3 fruit fly cellular contexts compared by ENCODE assay signal in the genomic region with DNA sequence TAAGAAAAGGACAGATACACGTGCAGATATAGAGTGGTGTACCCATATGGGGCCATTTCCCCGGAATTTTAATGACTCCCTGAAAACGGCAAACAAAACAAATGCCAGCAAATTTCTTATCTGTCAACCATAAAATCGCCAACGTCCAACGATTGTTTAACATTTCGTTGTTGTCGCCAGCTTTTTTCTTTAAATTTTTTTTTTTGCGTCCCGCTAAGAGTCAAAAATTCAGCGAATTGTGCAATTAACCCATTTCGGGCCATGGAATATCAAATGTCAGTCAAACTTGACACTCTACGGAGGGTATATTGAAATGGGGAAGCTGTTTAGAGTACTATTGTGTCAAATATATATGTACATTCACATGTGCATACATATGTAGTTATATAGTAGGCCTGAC.
TF ChIP-seq lines count a peak whose summit lies in the region.

No protein-coding gene starts in this region.

- no peak for TF ChIP-seq CTCF in whole organism, embryonic (GFP tag; optimal IDR thresholded peaks at IDR 0.05; lab: Kevin White, UChicago)

TF ChIP-seq in whole organism, adult, 20 proteins besides CTCF, POLR2A, EP300 and RAD21:
- TF ChIP-seq pad (GFP tag; optimal IDR thresholded peaks at IDR 0.05; lab: Kevin White, UChicago), result no peak
- no peak for TF ChIP-seq CG7045 (GFP tag; optimal IDR thresholded peaks at IDR 0.05; lab: Kevin White, UChicago)
- no peak for TF ChIP-seq cnc (optimal IDR thresholded peaks at IDR 0.05; lab: Kevin White, UChicago)
- no peak for TF ChIP-seq Hr96 (GFP tag; optimal IDR thresholded peaks at IDR 0.05; lab: Kevin White, UChicago)
- no peak for TF ChIP-seq cic (GFP tag; optimal IDR thresholded peaks at IDR 0.05; lab: Kevin White, UChicago)
- peak; percentile 92 for TF ChIP-seq tj (GFP tag; optimal IDR thresholded peaks at IDR 0.05; lab: Kevin White, UChicago)
- no peak for TF ChIP-seq CG14711 (tag; optimal IDR thresholded peaks at IDR 0.05; lab: Kevin White, UChicago)
- TF ChIP-seq bab1 (GFP tag; optimal IDR thresholded peaks at IDR 0.05; lab: Kevin White, UChicago), result peak; percentile 1
- no peak for TF ChIP-seq CG11617 (GFP tag; optimal IDR thresholded peaks at IDR 0.05; lab: Kevin White, UChicago)
- TF ChIP-seq kay (GFP tag; lab: Kevin White, UChicago; ENCODE audit: borderline replicate concordance), result no peak
TF ChIP-seq in whole organism, adult: peak in this region for 2.

TF ChIP-seq in whole organism, embryonic, 481 proteins besides CTCF, POLR2A, EP300 and RAD21:
- peak; percentile 21 for TF ChIP-seq sens (GFP tag; lab: Kevin White, UChicago)
- peak; percentile 5 for TF ChIP-seq exex (tag; optimal IDR thresholded peaks at IDR 0.05; lab: Kevin White, UChicago)
- no peak for TF ChIP-seq Ravus (GFP tag; IDR thresholded peaks at IDR 0.05; lab: Robert Waterston, UW)
- TF ChIP-seq Atf3 (GFP tag; optimal IDR thresholded peaks at IDR 0.05; lab: Kevin White, UChicago), result no peak

TF ChIP-seq in whole organism, prepupa, 60 proteins besides CTCF, POLR2A, EP300 and RAD21:
- peak; percentile 48 for TF ChIP-seq vri (GFP tag; optimal IDR thresholded peaks at IDR 0.05; lab: Kevin White, UChicago)
- TF ChIP-seq CG9139 (GFP tag; optimal IDR thresholded peaks at IDR 0.05; lab: Kevin White, UChicago), result no peak
- no peak for TF ChIP-seq CG4318 (GFP tag; optimal IDR thresholded peaks at IDR 0.05; lab: Kevin White, UChicago)
- peak; percentile 3 for TF ChIP-seq Eip78C (GFP tag; lab: Kevin White, UChicago)
- TF ChIP-seq svp (GFP tag; lab: Kevin White, UChicago), result peak; percentile 64
- TF ChIP-seq Hr38 (GFP tag; optimal IDR thresholded peaks at IDR 0.05; lab: Kevin White, UChicago), result no peak
- TF ChIP-seq CG16779 (tag; optimal IDR thresholded peaks at IDR 0.05; lab: Kevin White, UChicago), result no peak
- no peak for TF ChIP-seq Blimp-1 (GFP tag; optimal IDR thresholded peaks at IDR 0.05; lab: Kevin White, UChicago)
- no peak for TF ChIP-seq topi (GFP tag; optimal IDR thresholded peaks at IDR 0.05; lab: Kevin White, UChicago)
